Worm (Caenorhabditis elegans) whole organism, mixed stage, embryonic: ENCODE data around the gene Y43C5B.3.

Experiments used
- blmp-1 ChIP-seq: fragments of 150-350 bp; optimal IDR thresholded peaks from 2 replicates; lab custom pipeline; 2014; ENCODE audit warnings: missing biosample characterization, missing genetic modification characterization
- ces-1 ChIP-seq: fragments of 150-350 bp; optimal IDR thresholded peaks from 2 replicates; lab custom pipeline; 2014; ENCODE audit warnings: missing biosample characterization, missing genetic modification reagents, missing genetic modification characterization
- cnd-1 ChIP-seq: fragments of 200-800 bp; sonication (Bioruptor generic); optimal IDR thresholded peaks from 2 replicates; lab custom pipeline; 2018; ENCODE audit warnings: mild to moderate bottlenecking, missing genetic modification characterization, missing compliant biosample characterization
- elt-1 ChIP-seq: sonication (generic microtip); optimal IDR thresholded peaks from 2 replicates; lab custom pipeline; 2017; ENCODE audit warnings: missing genetic modification characterization, mild to moderate bottlenecking, missing compliant biosample characterization, antibody characterized with exemption, moderate library complexity, borderline replicate concordance; ENCODE audit not compliant: insufficient read depth
- ham-2 ChIP-seq: fragments of 200-800 bp; sonication (Bioruptor generic); optimal IDR thresholded peaks from 2 replicates; lab custom pipeline; 2018; ENCODE audit warnings: mild to moderate bottlenecking, missing genetic modification characterization, missing compliant biosample characterization
- lin-13 ChIP-seq: fragments of 150-350 bp; optimal IDR thresholded peaks from 2 replicates; lab custom pipeline; 2014; ENCODE audit warnings: missing biosample characterization, missing genetic modification characterization
- nhr-237 ChIP-seq: fragments of 150-350 bp; optimal IDR thresholded peaks from 2 replicates; lab custom pipeline; 2014; ENCODE audit warnings: missing biosample characterization, missing genetic modification characterization
- tbx-8 ChIP-seq: fragments of 200-800 bp; sonication (Bioruptor generic); optimal IDR thresholded peaks from 2 replicates; lab custom pipeline; 2018; ENCODE audit warnings: mild to moderate bottlenecking, missing genetic modification characterization, moderate library complexity, missing compliant biosample characterization
- unc-62 ChIP-seq: fragments of 150-350 bp; optimal IDR thresholded peaks from 2 replicates; lab custom pipeline; 2014; ENCODE audit warnings: missing biosample characterization, missing genetic modification reagents, missing genetic modification characterization
- ztf-11 ChIP-seq: fragments of 150-350 bp; optimal IDR thresholded peaks from 2 replicates; lab custom pipeline; 2014; ENCODE audit warnings: missing biosample characterization, missing genetic modification characterization

- TF ChIP-seq unc-62 (GFP tag; lab: Kevin White, UChicago): no peak
- no peak for TF ChIP-seq cnd-1
- TF ChIP-seq lin-13 (tag; lab: Kevin White, UChicago): no peak
- no peak for TF ChIP-seq elt-1 (tag; lab: Kevin White, UChicago)
- no peak for TF ChIP-seq ham-2 (GFP tag; lab: Kevin White, UChicago)
- no peak for TF ChIP-seq nhr-237 (tag; lab: Kevin White, UChicago)
- no peak for TF ChIP-seq tbx-8 (GFP tag; lab: Kevin White, UChicago)
- no peak for TF ChIP-seq ces-1
- TF ChIP-seq blmp-1: no peak
- no peak for TF ChIP-seq ztf-11 (tag; lab: Kevin White, UChicago)
Measured at ce11 chrIV:10331882-10332281, 18.5 kb upstream of the Y43C5B.3 start.
